Fruit fly (Drosophila melanogaster) whole organism: Measurements from ENCODE around the gene CG16736.

ENCODE experiments used
- CG8478 ChIP-seq: fragments of >200 bp; optimal IDR thresholded peaks from 2 replicates; lab custom pipeline; 2018; ENCODE audit warnings: inconsistent platforms
- Dll ChIP-seq: fragments of >200 bp; optimal IDR thresholded peaks from 2 replicates; lab custom pipeline; 2017
- pan ChIP-seq: fragments of >200 bp; optimal IDR thresholded peaks from 2 replicates; lab custom pipeline; 2017
- psq ChIP-seq: fragments of >200 bp; optimal IDR thresholded peaks from 2 replicates; lab custom pipeline; 2017
- usp ChIP-seq: fragments of >200 bp; optimal IDR thresholded peaks from 2 replicates; lab custom pipeline; 2017; ENCODE audit warnings: missing biosample characterization, missing genetic modification characterization, mixed read lengths

DNA sequence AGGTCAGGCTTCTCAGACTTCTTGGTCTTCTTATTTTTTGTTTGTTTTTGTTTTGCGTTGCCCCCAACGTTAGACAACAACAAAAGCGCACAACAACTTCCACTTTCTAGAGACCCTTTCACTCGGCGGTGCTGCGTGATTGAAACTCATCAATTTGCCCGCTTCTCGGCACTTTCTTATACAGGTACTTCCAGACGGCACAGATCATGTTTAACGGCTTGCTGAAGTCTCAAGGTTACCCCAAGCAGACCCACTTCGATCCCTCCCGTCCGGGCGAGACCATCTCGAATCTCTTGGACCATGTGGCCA, 7.8 kb downstream of the CG16736 start:
- TF ChIP-seq psq (lab: Kevin White, UChicago) (no peak), CG8478 (no peak), pan (lab: Kevin White, UChicago) (no peak), usp (GFP tag; lab: Kevin White, UChicago) (no peak), Dll (no peak)
